Worm (Caenorhabditis elegans) whole organism, L4/young adult: ENCODE results near the gene srw-133.

Source experiments
- W03F9.2 ChIP-seq: fragments of 150-350 bp; optimal IDR thresholded peaks from 2 replicates; lab custom pipeline; 2014; ENCODE audit warnings: missing biosample characterization, missing genetic modification characterization
- dao-5 ChIP-seq: sonication (generic microtip); optimal IDR thresholded peaks from 2 replicates; lab custom pipeline; 2016; ENCODE audit warnings: missing genotype, missing genetic modification characterization, moderate library complexity, missing compliant biosample characterization
- him-1 ChIP-seq: sonication (generic microtip); optimal IDR thresholded peaks from 2 replicates; lab custom pipeline; 2016; ENCODE audit warnings: missing genotype, missing genetic modification reagents, missing genetic modification characterization, missing compliant biosample characterization

Gene srw-133

DNA sequence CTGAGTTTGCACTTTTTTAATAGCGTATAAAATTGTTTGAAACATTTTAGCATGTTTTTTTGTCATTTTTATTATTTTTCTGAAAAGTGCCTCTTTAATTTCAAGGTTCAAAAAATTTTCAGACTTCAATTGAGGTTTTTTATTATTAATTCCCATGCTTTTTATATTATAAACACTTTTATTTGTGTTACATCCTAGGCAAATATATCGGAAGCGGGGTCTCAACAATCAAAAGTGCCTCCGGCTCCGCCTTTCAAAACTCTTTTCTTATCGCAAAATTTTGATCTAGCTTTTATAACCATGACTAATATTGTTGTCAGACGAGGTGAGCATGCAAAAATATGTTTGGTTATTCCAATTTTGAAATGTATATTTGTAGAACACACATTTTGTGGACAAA is 41.1 kb downstream of the srw-133 start, which contains the start of gene otpl-2:
TSS of gene otpl-2 (plus strand) at position 301 of the 400 bp plus-strand sequence.
- TF ChIP-seq W03F9.2 (tag; lab: Kevin White, UChicago) (no peak), him-1 (tag; lab: Kevin White, UChicago) (no peak), dao-5 (tag; lab: Kevin White, UChicago) (no peak)
